Fruit fly (Drosophila melanogaster): ENCODE data around the gene Sem1.

The Sem1 gene

dm6 chr2L:7047703-7048102 lies 16.1 kb upstream of the Sem1 start:
- peak; percentile 55 for TF ChIP-seq fkh (GFP tag; optimal IDR thresholded peaks at IDR 0.05)
- TF ChIP-seq Hr38 (GFP tag; optimal IDR thresholded peaks at IDR 0.05), result no peak
- no peak for TF ChIP-seq Sox14 (GFP tag; optimal IDR thresholded peaks at IDR 0.05)
- TF ChIP-seq CG34406 (GFP tag; optimal IDR thresholded peaks at IDR 0.05), result no peak
- no peak for TF ChIP-seq CG10631 (GFP tag; optimal IDR thresholded peaks at IDR 0.05)

- TF ChIP-seq CG6163 (GFP tag; IDR thresholded peaks at IDR 0.05) (peak; percentile 37; the same call in 1 of the 3 replicates), Lpt (GFP tag; optimal IDR thresholded peaks at IDR 0.05) (peak; percentile 9), Blimp-1 (GFP tag; optimal IDR thresholded peaks at IDR 0.05) (no peak), CG11762 (GFP tag; optimal IDR thresholded peaks at IDR 0.05; ENCODE audit: insufficient read depth) (no peak), CG15336 (GFP tag; IDR thresholded peaks at IDR 0.05) (peak; percentile 45; the same call in 1 of the 2 replicates), achi (GFP tag; optimal IDR thresholded peaks at IDR 0.05) (no peak), Ets21C (GFP tag; optimal IDR thresholded peaks at IDR 0.05) (no peak), dac (GFP tag; optimal IDR thresholded peaks at IDR 0.05) (no peak), CG4318 (GFP tag; optimal IDR thresholded peaks at IDR 0.05) (no peak), pdm3 (GFP tag; optimal IDR thresholded peaks at IDR 0.05) (no peak), salr (GFP tag; optimal IDR thresholded peaks at IDR 0.05) (peak in 1 of 2 experiments; percentile 13), Hr4 (GFP tag; optimal IDR thresholded peaks at IDR 0.05) (peak; percentile 18), fd59A (GFP tag; optimal IDR thresholded peaks at IDR 0.05) (no peak), cyc (GFP tag; optimal IDR thresholded peaks at IDR 0.05) (no peak), Eip78C (GFP tag) (peak; percentile 85), CG11902 (GFP tag; optimal IDR thresholded peaks at IDR 0.05) (no peak), CG32006 (GFP tag; optimal IDR thresholded peaks at IDR 0.05) (no peak), CG31627 (GFP tag; optimal IDR thresholded peaks at IDR 0.05) (peak; percentile 5), Met (GFP tag; optimal IDR thresholded peaks at IDR 0.05) (no peak), Sox15 (GFP tag; optimal IDR thresholded peaks at IDR 0.05) (no peak), acj6 (GFP tag; optimal IDR thresholded peaks at IDR 0.05) (no peak), CG6854 (GFP tag; optimal IDR thresholded peaks at IDR 0.05) (peak; percentile 85), CG34406 (GFP tag; optimal IDR thresholded peaks at IDR 0.05) (no peak), CG3032 (tag; optimal IDR thresholded peaks at IDR 0.05) (no peak), Ets96B (tag; optimal IDR thresholded peaks at IDR 0.05) (no peak), Sox102F (GFP tag; optimal IDR thresholded peaks at IDR 0.05) (peak; percentile 51), Eip75B (GFP tag; optimal IDR thresholded peaks at IDR 0.05) (no peak), esn (GFP tag; optimal IDR thresholded peaks at IDR 0.05) (peak; percentile 15), CG6808 (GFP tag; optimal IDR thresholded peaks at IDR 0.05) (peak; percentile 55), Hr38 (GFP tag; optimal IDR thresholded peaks at IDR 0.05) (no peak), CG11294 (GFP tag; IDR thresholded peaks at IDR 0.05) (no peak), CG6276 (GFP tag; optimal IDR thresholded peaks at IDR 0.05) (no peak), CG8632 (GFP tag; optimal IDR thresholded peaks at IDR 0.05) (no peak), fkh (GFP tag; optimal IDR thresholded peaks at IDR 0.05) (peak; percentile 94), svp (GFP tag) (no peak), CG10669 (GFP tag; optimal IDR thresholded peaks at IDR 0.05) (peak; percentile 20), Eip93F (GFP tag; optimal IDR thresholded peaks at IDR 0.05) (peak; percentile 21), CG6792 (GFP tag; optimal IDR thresholded peaks at IDR 0.05) (peak; percentile 5), topi (GFP tag; optimal IDR thresholded peaks at IDR 0.05) (no peak), fd85E (GFP tag; optimal IDR thresholded peaks at IDR 0.05) (no peak), lz (GFP tag; optimal IDR thresholded peaks at IDR 0.05) (peak; percentile 20), CG1621 (tag; optimal IDR thresholded peaks at IDR 0.05) (peak; percentile 30), CG16779 (tag; optimal IDR thresholded peaks at IDR 0.05) (peak; percentile 69), CG8119 (GFP tag; IDR thresholded peaks at IDR 0.05) (peak; percentile 41; the same call in 1 of the 3 replicates), Hr39 (GFP tag; optimal IDR thresholded peaks at IDR 0.05) (peak; percentile 19), CG7368 (GFP tag; optimal IDR thresholded peaks at IDR 0.05) (no peak), net (GFP tag; optimal IDR thresholded peaks at IDR 0.05) (no peak), Gug (GFP tag; IDR thresholded peaks at IDR 0.05) (no peak; the same call in 1 of the 2 replicates)
These were observed 14.7 kb upstream of the Sem1 start for dm6 chr2L:7049009-7049647.
